Worm (Caenorhabditis elegans) whole organism, L4 larva: ENCODE measurements around the gene F10E9.12.
"Not testable (repeated sequence)": the region's sequence is repeated elsewhere in the genome, so short reads cannot be mapped to it uniquely, and the experiment has no call there.

Experiments used
- lin-15B ChIP-seq: fragments of 150-350 bp; sonication (generic microtip); optimal IDR thresholded peaks from 3 replicates; lab custom pipeline; 2014; ENCODE audit warnings: missing biosample characterization, missing genetic modification characterization
- nhr-10 ChIP-seq: fragments of 150-350 bp; optimal IDR thresholded peaks from 2 replicates; lab custom pipeline; 2014; ENCODE audit warnings: missing biosample characterization, missing genetic modification characterization
- unc-62 ChIP-seq, 3 experiments: fragments of 150-350 bp in 1 of 3; sonication (generic microtip); optimal IDR thresholded peaks in 2 of 3; peaks in 1 of 3; 1 replicate in 1 of 3; 2 replicates in 2 of 3; lab custom pipeline; 2014 to 2017; ENCODE audit warnings: missing biosample characterization in 3 of 3, missing genetic modification characterization in 3 of 3, missing genetic modification reagents in 3 of 3, missing genotype in 1 of 3

DNA sequence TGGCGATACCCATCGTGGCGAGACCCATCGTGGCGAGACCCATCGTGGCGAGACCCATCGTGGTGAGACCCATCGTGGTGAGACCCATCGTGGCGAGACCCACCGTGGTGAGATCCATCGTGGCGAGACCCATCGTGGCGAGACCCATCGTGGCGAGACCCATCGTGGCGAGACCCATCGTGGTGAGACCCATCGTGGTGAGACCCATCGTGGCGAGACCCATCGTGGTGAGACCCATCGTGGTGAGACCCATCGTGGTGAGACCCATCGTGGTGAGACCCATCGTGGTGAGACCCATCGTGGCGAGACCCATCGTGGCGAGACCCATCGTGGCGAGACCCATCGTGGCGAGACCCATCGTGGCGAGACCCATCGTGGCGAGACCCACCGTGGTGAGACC is 11.2 kb downstream of the F10E9.12 start:
- not testable (repeated sequence) for TF ChIP-seq unc-62 (GFP tag; optimal IDR thresholded peaks at IDR 0.05 in 1 of 2; lab: Kevin White, UChicago); unc-62 (tag; optimal IDR thresholded peaks at IDR 0.05; lab: Kevin White, UChicago); lin-15B; nhr-10
